Fruit fly (Drosophila melanogaster): ENCODE data around the gene Oseg4.

Gene Oseg4

dm6 chr3L:1738375-1739328, 3.1 kb upstream of the Oseg4 start, which contains the start of gene Gk2 (continued):
- TF ChIP-seq CG31441 (GFP tag; IDR thresholded peaks at IDR 0.05) (no peak), CG10267 (tag; optimal IDR thresholded peaks at IDR 0.05) (peak; percentile 7), CG10321 (GFP tag; IDR thresholded peaks at IDR 0.05) (no peak), CG11696 (GFP tag; IDR thresholded peaks at IDR 0.05) (no peak), grn (GFP tag; optimal IDR thresholded peaks at IDR 0.05) (no peak), E2f1 (GFP tag; IDR thresholded peaks at IDR 0.05) (no peak), Dbx (GFP tag; IDR thresholded peaks at IDR 0.05) (no peak), ro (GFP tag; IDR thresholded peaks at IDR 0.05) (no peak), CG5245 (GFP tag; optimal IDR thresholded peaks at IDR 0.05) (no peak), klu (GFP tag; IDR thresholded peaks at IDR 0.05) (no peak), CHES-1-like (GFP tag; optimal IDR thresholded peaks at IDR 0.05) (no peak), CG15479 (GFP tag; optimal IDR thresholded peaks at IDR 0.05) (no peak), D19B (GFP tag; optimal IDR thresholded peaks at IDR 0.05) (no peak), ranshi (GFP tag; IDR thresholded peaks at IDR 0.05) (no peak)

- TF ChIP-seq Ssrp (tag; optimal IDR thresholded peaks at IDR 0.05) (no peak), Neu2 (GFP tag; optimal IDR thresholded peaks at IDR 0.05; ENCODE audit: borderline replicate concordance) (no peak), sens-2 (GFP tag; IDR thresholded peaks at IDR 0.05) (no peak), CG9797 (GFP tag; optimal IDR thresholded peaks at IDR 0.05) (no peak), kay (GFP tag; optimal IDR thresholded peaks at IDR 0.05) (no peak), CG13424 (tag; optimal IDR thresholded peaks at IDR 0.05) (peak; percentile 34), CG34422 (GFP tag; IDR thresholded peaks at IDR 0.05) (no peak), lov (optimal IDR thresholded peaks at IDR 0.05) (no peak), lov (GFP tag; IDR thresholded peaks at IDR 0.05) (no peak), eve (GFP tag; optimal IDR thresholded peaks at IDR 0.05) (no peak), E2f2 (GFP tag; IDR thresholded peaks at IDR 0.05) (no peak), CG15269 (tag; optimal IDR thresholded peaks at IDR 0.05) (peak; percentile 27), Taf1 (GFP tag; IDR thresholded peaks at IDR 0.05) (no peak), C15 (GFP tag; IDR thresholded peaks at IDR 0.05) (no peak), Hey (tag; optimal IDR thresholded peaks at IDR 0.05) (no peak), CG2875 (GFP tag; optimal IDR thresholded peaks at IDR 0.05) (no peak), pan (optimal IDR thresholded peaks at IDR 0.05) (no peak), pan (GFP tag; optimal IDR thresholded peaks at IDR 0.05 in 1 of 2, IDR thresholded peaks at IDR 0.05 in 1 of 2) (no peak), ap (GFP tag; IDR thresholded peaks at IDR 0.05) (no peak), H2.0 (GFP tag; IDR thresholded peaks at IDR 0.05) (peak; percentile 21; the same call in 1 of the 2 replicates), CG8359 (GFP tag; optimal IDR thresholded peaks at IDR 0.05; ENCODE audit: borderline replicate concordance) (no peak), CG17802 (tag; optimal IDR thresholded peaks at IDR 0.05) (no peak), CG11723 (GFP tag; optimal IDR thresholded peaks at IDR 0.05) (no peak), Sox102F (GFP tag; optimal IDR thresholded peaks at IDR 0.05) (no peak), tx (GFP tag; optimal IDR thresholded peaks at IDR 0.05) (no peak), ftz-f1 (GFP tag; optimal IDR thresholded peaks at IDR 0.05) (peak; percentile 50), CG2120 (GFP tag; optimal IDR thresholded peaks at IDR 0.05) (peak; percentile 20), CG7987 (GFP tag; optimal IDR thresholded peaks at IDR 0.05) (no peak), CG11560 (tag; IDR thresholded peaks at IDR 0.05) (no peak), dysf (GFP tag; IDR thresholded peaks at IDR 0.05) (peak; percentile 35; the same call in 2 of the 3 replicates), Sox100B (GFP tag; optimal IDR thresholded peaks at IDR 0.05) (no peak), CG11695 (GFP tag; IDR thresholded peaks at IDR 0.05) (no peak), CG8089 (GFP tag; optimal IDR thresholded peaks at IDR 0.05) (no peak), mirr (GFP tag; optimal IDR thresholded peaks at IDR 0.05) (peak; percentile 90), CG2678 (tag; optimal IDR thresholded peaks at IDR 0.05) (peak; percentile 57), repo (GFP tag; optimal IDR thresholded peaks at IDR 0.05) (no peak)
Measured at dm6 chr3L:1737898-1738322, 2.3 kb upstream of the Oseg4 start, which contains the start of gene PIG-Wb. Gene PIG-Wb, minus strand, starts transcription at chr3L:1738106.
